Worm (Caenorhabditis elegans) whole organism, L4/young adult: ENCODE measurements around the gene tufm-1.

Source experiments
- W03F9.2 ChIP-seq: fragments of 150-350 bp; optimal IDR thresholded peaks from 2 replicates; lab custom pipeline; 2014; ENCODE audit warnings: missing biosample characterization, missing genetic modification characterization
- dao-5 ChIP-seq: sonication (generic microtip); optimal IDR thresholded peaks from 2 replicates; lab custom pipeline; 2016; ENCODE audit warnings: missing genotype, missing genetic modification characterization, moderate library complexity, missing compliant biosample characterization
- him-1 ChIP-seq: sonication (generic microtip); optimal IDR thresholded peaks from 2 replicates; lab custom pipeline; 2016; ENCODE audit warnings: missing genotype, missing genetic modification reagents, missing genetic modification characterization, missing compliant biosample characterization

DNA sequence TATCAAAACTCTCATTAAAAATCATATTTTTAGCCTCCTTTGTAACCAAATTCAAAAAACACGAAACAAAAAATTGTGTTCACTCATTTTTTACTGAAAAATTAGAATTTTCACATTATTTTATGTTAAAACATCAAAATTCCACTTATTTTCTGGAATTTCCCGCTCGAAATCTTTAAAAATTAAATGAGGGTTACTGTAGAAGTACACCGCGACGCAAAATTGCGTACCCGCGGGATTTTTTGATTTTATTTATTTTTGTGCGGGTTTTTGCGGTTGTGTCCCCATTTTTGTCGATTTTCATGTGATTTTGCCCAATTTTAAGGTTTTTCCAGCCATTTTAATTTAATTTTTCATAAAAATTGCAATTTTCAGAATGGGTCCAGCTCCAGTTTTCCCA lies 43.6 kb upstream of the tufm-1 start:
- TF ChIP-seq dao-5 (tag; lab: Kevin White, UChicago) (no peak), him-1 (tag; lab: Kevin White, UChicago) (no peak), W03F9.2 (tag; lab: Kevin White, UChicago) (no peak)
